Worm (Caenorhabditis elegans) whole organism, midembryonic: ENCODE results near the gene C41H7.9.

ENCODE experiments used
- T22C8.4 ChIP-seq: fragments of 200-800 bp; sonication (Bioruptor generic); IDR thresholded peaks from 2 replicates; pipeline ENCODE4 v1.3.6; 2022; ENCODE audit warnings: missing genetic modification characterization, missing compliant biosample characterization
- cog-1 ChIP-seq: sonication (generic microtip); optimal IDR thresholded peaks from 2 replicates; lab custom pipeline; 2016; ENCODE audit warnings: missing genetic modification characterization, missing compliant biosample characterization
- flt-1 ChIP-seq: fragments of 200-800 bp; sonication (Bioruptor generic); IDR thresholded peaks from 2 replicates; pipeline ENCODE4 v1.3.6; 2022; ENCODE audit warnings: missing genetic modification characterization, missing compliant biosample characterization
- klf-2 ChIP-seq: fragments of 200-800 bp; sonication (Bioruptor generic); conservative IDR thresholded peaks from 2 replicates; pipeline ENCODE4 v1.3.6; 2022; ENCODE audit warnings: missing genetic modification reagents, missing genetic modification characterization, missing compliant biosample characterization
- med-1 ChIP-seq: sonication (generic microtip); optimal IDR thresholded peaks from 2 replicates; lab custom pipeline; 2017; ENCODE audit warnings: missing genetic modification characterization, mild to moderate bottlenecking, missing compliant biosample characterization, antibody characterized with exemption, missing genetic modification reagents; ENCODE audit not compliant: insufficient read depth
- ref-1 ChIP-seq: fragments of 200-800 bp; sonication (Bioruptor generic); conservative IDR thresholded peaks from 2 replicates; pipeline ENCODE4 v1.3.6; 2022; ENCODE audit warnings: missing genetic modification reagents, missing genetic modification characterization, missing compliant biosample characterization
- tab-1 ChIP-seq: fragments of 200-800 bp; sonication (Bioruptor generic); IDR thresholded peaks from 2 replicates; pipeline ENCODE4 v1.3.6; 2022; ENCODE audit warnings: missing genetic modification characterization, missing compliant biosample characterization
- ztf-23 ChIP-seq: fragments of 200-800 bp; sonication (Bioruptor generic); IDR thresholded peaks from 2 replicates; pipeline ENCODE4 v1.3.6; 2022; ENCODE audit warnings: missing genetic modification reagents, missing genetic modification characterization, missing compliant biosample characterization
- ztf-29 ChIP-seq: fragments of 200-800 bp; sonication (Bioruptor generic); IDR thresholded peaks from 2 replicates; pipeline ENCODE4 v1.3.6; 2022; ENCODE audit warnings: missing genetic modification reagents, missing genetic modification characterization, missing compliant biosample characterization

Gene C41H7.9

ce11 chrII:3051332-3051731 is 39.3 kb upstream of the C41H7.9 start:
- no peak for TF ChIP-seq cog-1 (tag; lab: Kevin White, UChicago)
- no peak for TF ChIP-seq ztf-23
- no peak for TF ChIP-seq flt-1 (GFP tag; lab: Robert Waterston, UW)
- TF ChIP-seq ref-1 (GFP tag; lab: Robert Waterston, UW): no peak
- TF ChIP-seq T22C8.4 (GFP tag; lab: Robert Waterston, UW): no peak
- no peak for TF ChIP-seq med-1 (GFP tag; lab: Kevin White, UChicago)
- no peak for TF ChIP-seq tab-1 (GFP tag; lab: Robert Waterston, UW)
- TF ChIP-seq klf-2 (GFP tag; lab: Robert Waterston, UW): no peak
- no peak for TF ChIP-seq ztf-29 (GFP tag; lab: Robert Waterston, UW)

ce11 chrII:3050703-3051102 is 38.7 kb upstream of the C41H7.9 start, which contains the start of gene sri-31:
Gene sri-31 (plus strand): TSS chrII:3051003.
- TF ChIP-seq T22C8.4 (GFP tag; lab: Robert Waterston, UW): no peak
- TF ChIP-seq ztf-29 (GFP tag; lab: Robert Waterston, UW): no peak
- no peak for TF ChIP-seq ref-1 (GFP tag; lab: Robert Waterston, UW)
- no peak for TF ChIP-seq ztf-23
- no peak for TF ChIP-seq med-1 (GFP tag; lab: Kevin White, UChicago)
- no peak for TF ChIP-seq tab-1 (GFP tag; lab: Robert Waterston, UW)
- TF ChIP-seq cog-1 (tag; lab: Kevin White, UChicago): no peak
- TF ChIP-seq flt-1 (GFP tag; lab: Robert Waterston, UW): no peak
- no peak for TF ChIP-seq klf-2 (GFP tag; lab: Robert Waterston, UW)

ce11 chrII:3048989-3049388 is 37.0 kb upstream of the C41H7.9 start:
- TF ChIP-seq klf-2 (GFP tag; lab: Robert Waterston, UW) (no peak), tab-1 (GFP tag; lab: Robert Waterston, UW) (no peak), ztf-23 (no peak), ztf-29 (GFP tag; lab: Robert Waterston, UW) (no peak), ref-1 (GFP tag; lab: Robert Waterston, UW) (no peak), T22C8.4 (GFP tag; lab: Robert Waterston, UW) (no peak), flt-1 (GFP tag; lab: Robert Waterston, UW) (no peak)

ce11 chrII:3048378-3048777 is 36.3 kb upstream of the C41H7.9 start, which contains the start of gene sri-28:
Gene sri-28 (plus strand): TSS chrII:3048678.
- TF ChIP-seq klf-2 (GFP tag; lab: Robert Waterston, UW) (no peak), ref-1 (GFP tag; lab: Robert Waterston, UW) (no peak), flt-1 (GFP tag; lab: Robert Waterston, UW) (no peak), ztf-29 (GFP tag; lab: Robert Waterston, UW) (no peak)

- TF ChIP-seq klf-2 (GFP tag; lab: Robert Waterston, UW) (no peak), ztf-29 (GFP tag; lab: Robert Waterston, UW) (no peak), T22C8.4 (GFP tag; lab: Robert Waterston, UW) (no peak), ref-1 (GFP tag; lab: Robert Waterston, UW) (no peak)
These were observed 33.8 kb upstream of the C41H7.9 start, which contains the start of gene sri-30 for ce11 chrII:3045875-3046274. Gene sri-30 (plus strand): TSS chrII:3046175.

- TF ChIP-seq cog-1 (tag; lab: Kevin White, UChicago): no peak
- TF ChIP-seq ztf-29 (GFP tag; lab: Robert Waterston, UW): no peak
- no peak for TF ChIP-seq flt-1 (GFP tag; lab: Robert Waterston, UW)
- TF ChIP-seq ref-1 (GFP tag; lab: Robert Waterston, UW): no peak
- TF ChIP-seq ztf-23: no peak
These were observed 33.4 kb upstream of the C41H7.9 start for ce11 chrII:3045422-3045821.

- no peak for TF ChIP-seq med-1 (GFP tag; lab: Kevin White, UChicago)
- TF ChIP-seq T22C8.4 (GFP tag; lab: Robert Waterston, UW): no peak
- TF ChIP-seq ref-1 (GFP tag; lab: Robert Waterston, UW): no peak
- no peak for TF ChIP-seq ztf-23
- no peak for TF ChIP-seq flt-1 (GFP tag; lab: Robert Waterston, UW)
- TF ChIP-seq ztf-29 (GFP tag; lab: Robert Waterston, UW): no peak
- no peak for TF ChIP-seq cog-1 (tag; lab: Kevin White, UChicago)
- TF ChIP-seq klf-2 (GFP tag; lab: Robert Waterston, UW): no peak
- TF ChIP-seq tab-1 (GFP tag; lab: Robert Waterston, UW): no peak
These were observed 32.0 kb upstream of the C41H7.9 start, which contains the start of gene sri-29 for ce11 chrII:3044023-3044422. Gene sri-29 (plus strand): TSS chrII:3044323.

- no peak for TF ChIP-seq klf-2 (GFP tag; lab: Robert Waterston, UW)
- TF ChIP-seq cog-1 (tag; lab: Kevin White, UChicago): no peak
- TF ChIP-seq flt-1 (GFP tag; lab: Robert Waterston, UW): no peak
- no peak for TF ChIP-seq med-1 (GFP tag; lab: Kevin White, UChicago)
- no peak for TF ChIP-seq ref-1 (GFP tag; lab: Robert Waterston, UW)
- no peak for TF ChIP-seq ztf-23
- TF ChIP-seq tab-1 (GFP tag; lab: Robert Waterston, UW): no peak
- TF ChIP-seq ztf-29 (GFP tag; lab: Robert Waterston, UW): no peak
- TF ChIP-seq T22C8.4 (GFP tag; lab: Robert Waterston, UW): no peak
These were observed 31.3 kb upstream of the C41H7.9 start, which contains the start of gene B0454.8 for ce11 chrII:3043358-3043757. Gene B0454.8 (minus strand): TSS chrII:3043458.

ce11 chrII:3038453-3038909 is 26.4 kb upstream of the C41H7.9 start, which contains the start of the genes B0454.26 and B0454.5:
Gene B0454.26 (minus strand): TSS chrII:3038553.
Gene B0454.5 (plus strand): TSS chrII:3038859.
- TF ChIP-seq ref-1 (GFP tag; lab: Robert Waterston, UW) (no peak), ztf-29 (GFP tag; lab: Robert Waterston, UW) (no peak), tab-1 (GFP tag; lab: Robert Waterston, UW) (no peak), klf-2 (GFP tag; lab: Robert Waterston, UW) (no peak)

- TF ChIP-seq tab-1 (GFP tag; lab: Robert Waterston, UW): no peak
- TF ChIP-seq T22C8.4 (GFP tag; lab: Robert Waterston, UW): no peak
- no peak for TF ChIP-seq flt-1 (GFP tag; lab: Robert Waterston, UW)
- TF ChIP-seq ztf-23: no peak
- TF ChIP-seq med-1 (GFP tag; lab: Kevin White, UChicago): no peak
- no peak for TF ChIP-seq klf-2 (GFP tag; lab: Robert Waterston, UW)
- no peak for TF ChIP-seq ref-1 (GFP tag; lab: Robert Waterston, UW)
- TF ChIP-seq cog-1 (tag; lab: Kevin White, UChicago): no peak
These were observed 24.3 kb upstream of the C41H7.9 start for ce11 chrII:3036344-3036743.
